Fruit fly (Drosophila melanogaster): ENCODE data around the gene Ppn.

Gene Ppn

DNA sequence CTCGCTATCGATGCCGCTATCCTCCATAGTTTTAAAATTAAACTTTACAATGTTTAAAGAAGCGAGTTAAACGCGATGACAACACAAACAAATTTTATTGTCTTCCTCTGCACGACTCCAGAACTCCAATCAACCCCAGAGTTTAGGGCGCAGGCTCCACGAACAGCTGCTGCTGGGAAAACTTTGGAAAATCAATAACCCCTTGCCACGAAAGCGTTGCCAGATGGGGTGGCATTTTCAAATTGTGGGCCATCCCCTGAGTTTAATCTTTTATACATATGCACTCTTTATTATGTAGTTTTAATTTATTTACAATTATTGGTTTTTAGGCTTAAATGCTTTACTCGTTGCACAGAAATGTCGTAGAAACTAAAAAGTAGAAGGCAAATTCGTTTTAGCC is 19.7 kb downstream of the Ppn start, which contains the start of gene CG31051:
Gene CG31051 (minus strand): TSS at position 115 of the 400 bp plus-strand sequence.
- TF ChIP-seq woc (GFP tag; optimal IDR thresholded peaks at IDR 0.05), result no peak

dm6 chr3R:28486653-28487052 is 53.5 kb downstream of the Ppn start, which contains the start of gene Dhc98D:
Gene Dhc98D (plus strand): TSS chr3R:28486953.
- TF ChIP-seq CG9705 (GFP tag; optimal IDR thresholded peaks at IDR 0.05) (no peak), Mio (GFP tag; optimal IDR thresholded peaks at IDR 0.05) (no peak), ey (GFP tag; optimal IDR thresholded peaks at IDR 0.05) (no peak), N (GFP tag; optimal IDR thresholded peaks at IDR 0.05) (no peak), usp (GFP tag; optimal IDR thresholded peaks at IDR 0.05) (no peak), Dif (GFP tag; optimal IDR thresholded peaks at IDR 0.05; ENCODE audit: partially characterized antibody) (no peak), Sp1 (GFP tag; optimal IDR thresholded peaks at IDR 0.05) (no peak)

DNA sequence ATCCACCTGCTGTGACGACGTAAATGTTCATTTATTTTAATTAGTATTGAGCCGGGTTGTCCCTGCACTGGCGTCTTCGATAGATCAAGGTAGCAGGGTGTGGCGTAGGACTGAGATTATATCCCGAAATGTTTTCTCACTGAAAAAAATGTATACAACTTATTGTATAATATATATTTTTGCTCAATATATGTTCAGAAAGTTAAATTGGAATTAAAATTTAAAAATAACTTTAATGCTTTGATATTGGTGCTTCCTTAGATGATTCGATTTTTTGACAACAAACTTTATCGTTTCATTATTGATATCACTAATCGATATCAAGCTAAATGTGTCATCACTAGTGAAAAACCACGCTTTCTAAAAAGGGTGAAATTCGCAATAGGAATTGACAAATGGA is 55.9 kb downstream of the Ppn start, which contains the start of gene CG1894:
Gene CG1894 (plus strand): TSS at position 301 of the 400 bp plus-strand sequence.
- TF ChIP-seq rgr (GFP tag; optimal IDR thresholded peaks at IDR 0.05) (no peak), sv (GFP tag; optimal IDR thresholded peaks at IDR 0.05) (no peak), dl (GFP tag; optimal IDR thresholded peaks at IDR 0.05; ENCODE audit: insufficient read depth in 1 of 2, partially characterized antibody in 2 of 2) (no peak), Jra (GFP tag; optimal IDR thresholded peaks at IDR 0.05) (no peak), pan (optimal IDR thresholded peaks at IDR 0.05) (no peak), sage (GFP tag; optimal IDR thresholded peaks at IDR 0.05) (no peak)
